Fruit fly (Drosophila melanogaster) whole organism, embryonic: ENCODE data around the gene CG32708.

Source experiments
- Atf6 ChIP-seq: fragments of 200-800 bp; sonication (Bioruptor generic); IDR thresholded peaks from 2 replicates; pipeline ENCODE4 v1.3.6; 2022; ENCODE audit warnings: missing biosample characterization, missing genetic modification characterization
- CG10321 ChIP-seq: fragments of 200-800 bp; sonication (Bioruptor generic); IDR thresholded peaks from 2 replicates; pipeline ENCODE4 v1.3.6; 2022; ENCODE audit warnings: missing biosample characterization, missing genetic modification characterization
- CG12236 ChIP-seq: fragments of 200-800 bp; sonication (Bioruptor generic); optimal IDR thresholded peaks from 2 replicates; lab custom pipeline; 2016; ENCODE audit warnings: missing biosample characterization, missing genetic modification characterization
- CG12744 ChIP-seq: fragments of 200-800 bp; sonication (Bioruptor generic); optimal IDR thresholded peaks from 2 replicates; lab custom pipeline; 2016; ENCODE audit warnings: missing biosample characterization, missing genetic modification characterization
- CG12942 ChIP-seq: fragments of 200-800 bp; sonication (Bioruptor generic); optimal IDR thresholded peaks from 3 replicates; lab custom pipeline; 2016; ENCODE audit warnings: missing biosample characterization, missing genetic modification characterization
- CG13624 ChIP-seq: fragments of 200-800 bp; sonication (Bioruptor generic); optimal IDR thresholded peaks from 2 replicates; lab custom pipeline; 2016; ENCODE audit warnings: missing biosample characterization, missing genetic modification characterization
- CG17328 ChIP-seq: fragments of 200-800 bp; sonication (Bioruptor generic); IDR thresholded peaks from 2 replicates; pipeline ENCODE4 v1.3.6; 2022; ENCODE audit warnings: missing biosample characterization, missing genetic modification characterization
- CG18011 ChIP-seq: fragments of 200-800 bp; sonication (Bioruptor generic); optimal IDR thresholded peaks from 2 replicates; lab custom pipeline; 2017; ENCODE audit warnings: missing biosample characterization, missing genetic modification characterization, mild to moderate bottlenecking, moderate library complexity, missing genotype
- CG18262 ChIP-seq: fragments of 200-800 bp; optimal IDR thresholded peaks from 3 replicates; lab custom pipeline; 2019; ENCODE audit warnings: missing biosample characterization, mild to moderate bottlenecking, missing genetic modification characterization, moderate library complexity
- CG18476 ChIP-seq: fragments of 200-800 bp; sonication (Bioruptor generic); optimal IDR thresholded peaks from 2 replicates; lab custom pipeline; 2016; ENCODE audit warnings: missing biosample characterization, mild to moderate bottlenecking, missing genetic modification characterization
- CG31388 ChIP-seq: fragments of 200-800 bp; sonication (Bioruptor generic); optimal IDR thresholded peaks from 2 replicates; lab custom pipeline; 2016; ENCODE audit warnings: missing biosample characterization, missing genetic modification characterization
- CG3281 ChIP-seq: fragments of 200-800 bp; sonication (Bioruptor generic); optimal IDR thresholded peaks from 3 replicates; lab custom pipeline; 2017; ENCODE audit warnings: missing biosample characterization, mild to moderate bottlenecking, missing genetic modification characterization
- CG34422 ChIP-seq: fragments of 200-800 bp; sonication (Bioruptor generic); IDR thresholded peaks from 3 replicates; pipeline ENCODE4 v1.3.6; 2022; ENCODE audit warnings: missing biosample characterization, missing genetic modification characterization
- CG6272 ChIP-seq: fragments of 200-800 bp; sonication (Bioruptor generic); IDR thresholded peaks from 2 replicates; pipeline ENCODE4 v1.3.6; 2022; ENCODE audit warnings: missing biosample characterization, missing genetic modification characterization
- E2f1 ChIP-seq: fragments of 200-800 bp; sonication (Bioruptor generic); IDR thresholded peaks from 2 replicates; pipeline ENCODE4 v1.3.6; 2022; ENCODE audit warnings: missing biosample characterization, missing genetic modification characterization
- Elba2 ChIP-seq: fragments of 200-800 bp; sonication (Bioruptor generic); optimal IDR thresholded peaks from 3 replicates; lab custom pipeline; 2016; ENCODE audit warnings: missing biosample characterization, missing genetic modification characterization
- Ets65A ChIP-seq: fragments of 200-800 bp; sonication (Bioruptor generic); peaks from one replicate; lab custom pipeline; 2016; ENCODE audit warnings: missing biosample characterization, missing genetic modification characterization
- HLH54F ChIP-seq: fragments of 200-800 bp; sonication (Bioruptor generic); optimal IDR thresholded peaks from 3 replicates; lab custom pipeline; 2016; ENCODE audit warnings: missing biosample characterization, missing genetic modification characterization
- Hr3 ChIP-seq: fragments of 200-800 bp; sonication (Bioruptor generic); optimal IDR thresholded peaks from 3 replicates; lab custom pipeline; 2016; ENCODE audit warnings: missing biosample characterization, missing genetic modification characterization
- Kr ChIP-seq: fragments of 200-800 bp; sonication (Bioruptor generic); optimal IDR thresholded peaks from 2 replicates; lab custom pipeline; 2017; ENCODE audit warnings: missing biosample characterization, mild to moderate bottlenecking, missing genetic modification characterization
- Opbp ChIP-seq: fragments of 200-800 bp; sonication (Bioruptor generic); IDR thresholded peaks from 3 replicates; pipeline ENCODE4 v1.3.6; 2022; ENCODE audit warnings: missing biosample characterization, missing genetic modification characterization; ENCODE audit not compliant: partially characterized antibody
- Poxn ChIP-seq: fragments of 200-800 bp; sonication (Bioruptor generic); IDR thresholded peaks from 2 replicates; pipeline ENCODE4 v1.3.6; 2022; ENCODE audit warnings: missing biosample characterization, missing genetic modification characterization
- Sin3A ChIP-seq: fragments of >200 bp; optimal IDR thresholded peaks from 2 replicates; lab custom pipeline; 2018
- Sox102F ChIP-seq: fragments of 200-800 bp; sonication (Bioruptor generic); optimal IDR thresholded peaks from 2 replicates; lab custom pipeline; 2018; ENCODE audit warnings: missing biosample characterization, mild to moderate bottlenecking, missing genetic modification characterization, moderate library complexity
- Stat92E ChIP-seq, 3 experiments: fragments of >200 bp in 2 of 3; fragments of 200-800 bp in 1 of 3; sonication (Bioruptor generic) in 1 of 3; optimal IDR thresholded peaks; 2 replicates each; lab custom pipeline; 2017 to 2019; ENCODE audit warnings: missing biosample characterization in 3 of 3, missing genetic modification characterization in 3 of 3, mild to moderate bottlenecking in 1 of 3, moderate library complexity in 1 of 3
- TFAM ChIP-seq: fragments of 200-800 bp; sonication (Bioruptor generic); optimal IDR thresholded peaks from 2 replicates; lab custom pipeline; 2017; ENCODE audit warnings: missing biosample characterization, missing genetic modification characterization, inconsistent platforms
- al ChIP-seq: fragments of 200-800 bp; sonication (Bioruptor generic); IDR thresholded peaks from 2 replicates; pipeline ENCODE4 v1.3.6; 2022; ENCODE audit warnings: missing biosample characterization, missing genetic modification characterization
- ap ChIP-seq: fragments of 200-800 bp; sonication (Bioruptor generic); IDR thresholded peaks from 2 replicates; pipeline ENCODE4 v1.3.6; 2022; ENCODE audit warnings: missing biosample characterization, missing genetic modification characterization
- ash1 ChIP-seq: fragments of 200-800 bp; sonication (Bioruptor generic); optimal IDR thresholded peaks from 2 replicates; lab custom pipeline; 2018; ENCODE audit warnings: missing biosample characterization, mild to moderate bottlenecking, missing genetic modification characterization
- bigmax ChIP-seq: fragments of 200-800 bp; sonication (Bioruptor generic); optimal IDR thresholded peaks from 2 replicates; lab custom pipeline; 2018; ENCODE audit warnings: missing biosample characterization, mild to moderate bottlenecking, missing genetic modification characterization
- chm ChIP-seq: fragments of 200-800 bp; sonication (Bioruptor generic); IDR thresholded peaks from 2 replicates; pipeline ENCODE4 v1.3.6; 2022; ENCODE audit warnings: missing biosample characterization, missing genetic modification characterization
- crol ChIP-seq: fragments of 200-800 bp; sonication (Bioruptor generic); IDR thresholded peaks from 2 replicates; pipeline ENCODE4 v1.3.6; 2022; ENCODE audit warnings: missing biosample characterization, missing genetic modification characterization
- dm ChIP-seq: fragments of 200-800 bp; sonication (Bioruptor generic); optimal IDR thresholded peaks from 3 replicates; lab custom pipeline; 2016; ENCODE audit warnings: missing biosample characterization, missing genetic modification characterization
- en ChIP-seq: fragments of 200-800 bp; sonication (Bioruptor generic); optimal IDR thresholded peaks from 2 replicates; lab custom pipeline; 2016; ENCODE audit warnings: missing biosample characterization, missing genetic modification characterization
- fu2 ChIP-seq: fragments of 200-800 bp; sonication (Bioruptor generic); optimal IDR thresholded peaks from 2 replicates; lab custom pipeline; 2016; ENCODE audit warnings: missing biosample characterization, missing genetic modification characterization
- gsb-n ChIP-seq: fragments of 200-800 bp; sonication (Bioruptor generic); optimal IDR thresholded peaks from 3 replicates; lab custom pipeline; 2018; ENCODE audit warnings: missing biosample characterization, mild to moderate bottlenecking, missing genetic modification characterization
- h ChIP-seq: fragments of >200 bp; optimal IDR thresholded peaks from 2 replicates; lab custom pipeline; 2017
- hb ChIP-seq: fragments of 200-800 bp; sonication (Bioruptor generic); IDR thresholded peaks from 3 replicates; pipeline ENCODE4 v1.3.6; 2022; ENCODE audit warnings: missing biosample characterization, missing genetic modification characterization; ENCODE audit not compliant: partially characterized antibody
- insv ChIP-seq, 2 experiments: fragments of 200-800 bp; sonication (Bioruptor generic); optimal IDR thresholded peaks; 3 replicates each; lab custom pipeline; 2016 to 2018; ENCODE audit warnings: missing biosample characterization in 2 of 2, missing genetic modification characterization in 2 of 2
- jing ChIP-seq: fragments of 200-800 bp; sonication (Bioruptor generic); optimal IDR thresholded peaks from 2 replicates; lab custom pipeline; 2018; ENCODE audit warnings: missing biosample characterization, mild to moderate bottlenecking, missing genetic modification characterization
- lilli ChIP-seq: fragments of 200-800 bp; sonication (Bioruptor generic); optimal IDR thresholded peaks from 3 replicates; lab custom pipeline; 2016; ENCODE audit warnings: missing biosample characterization, missing genetic modification characterization
- pan ChIP-seq, 4 experiments: fragments of >200 bp in 3 of 4; fragments of 200-800 bp in 1 of 4; sonication (Bioruptor generic) in 1 of 4; optimal IDR thresholded peaks in 3 of 4; IDR thresholded peaks in 1 of 4; 2 replicates each; pipeline versions ENCODE4 v1.3.6 to Lab custom; 2017 to 2022; ENCODE audit warnings: missing biosample characterization in 2 of 4, missing genetic modification characterization in 2 of 4, mixed read lengths in 1 of 4
- pfk ChIP-seq: fragments of 200-800 bp; sonication (Bioruptor generic); optimal IDR thresholded peaks from 2 replicates; lab custom pipeline; 2018; ENCODE audit warnings: missing biosample characterization, mild to moderate bottlenecking, missing genetic modification characterization, moderate library complexity
- pita ChIP-seq: fragments of 200-800 bp; sonication (Bioruptor generic); optimal IDR thresholded peaks from 2 replicates; lab custom pipeline; 2017; ENCODE audit warnings: missing biosample characterization, mild to moderate bottlenecking, missing genetic modification characterization
- psq ChIP-seq: fragments of 200-800 bp; sonication (Bioruptor generic); optimal IDR thresholded peaks from 2 replicates; lab custom pipeline; 2017; ENCODE audit warnings: missing biosample characterization, missing genetic modification characterization
- pum ChIP-seq: fragments of 200-800 bp; sonication (Bioruptor generic); optimal IDR thresholded peaks from 2 replicates; lab custom pipeline; 2016; ENCODE audit warnings: missing biosample characterization, missing genetic modification characterization
- sens ChIP-seq: fragments of 200-800 bp; sonication (Bioruptor generic); peaks from one replicate; lab custom pipeline; 2016; ENCODE audit warnings: missing biosample characterization, missing genetic modification characterization
- sima ChIP-seq: fragments of 200-800 bp; sonication (Bioruptor generic); optimal IDR thresholded peaks from 2 replicates; lab custom pipeline; 2016; ENCODE audit warnings: missing biosample characterization, missing genetic modification characterization
- slp2 ChIP-seq: fragments of 200-800 bp; sonication (Bioruptor generic); optimal IDR thresholded peaks from 2 replicates; lab custom pipeline; 2016; ENCODE audit warnings: missing biosample characterization, missing genetic modification characterization
- tna ChIP-seq: fragments of 200-800 bp; sonication (Bioruptor generic); IDR thresholded peaks from 2 replicates; pipeline ENCODE4 v1.3.6; 2022; ENCODE audit warnings: missing biosample characterization, missing genetic modification characterization; ENCODE audit not compliant: partially characterized antibody

Gene CG32708

DNA sequence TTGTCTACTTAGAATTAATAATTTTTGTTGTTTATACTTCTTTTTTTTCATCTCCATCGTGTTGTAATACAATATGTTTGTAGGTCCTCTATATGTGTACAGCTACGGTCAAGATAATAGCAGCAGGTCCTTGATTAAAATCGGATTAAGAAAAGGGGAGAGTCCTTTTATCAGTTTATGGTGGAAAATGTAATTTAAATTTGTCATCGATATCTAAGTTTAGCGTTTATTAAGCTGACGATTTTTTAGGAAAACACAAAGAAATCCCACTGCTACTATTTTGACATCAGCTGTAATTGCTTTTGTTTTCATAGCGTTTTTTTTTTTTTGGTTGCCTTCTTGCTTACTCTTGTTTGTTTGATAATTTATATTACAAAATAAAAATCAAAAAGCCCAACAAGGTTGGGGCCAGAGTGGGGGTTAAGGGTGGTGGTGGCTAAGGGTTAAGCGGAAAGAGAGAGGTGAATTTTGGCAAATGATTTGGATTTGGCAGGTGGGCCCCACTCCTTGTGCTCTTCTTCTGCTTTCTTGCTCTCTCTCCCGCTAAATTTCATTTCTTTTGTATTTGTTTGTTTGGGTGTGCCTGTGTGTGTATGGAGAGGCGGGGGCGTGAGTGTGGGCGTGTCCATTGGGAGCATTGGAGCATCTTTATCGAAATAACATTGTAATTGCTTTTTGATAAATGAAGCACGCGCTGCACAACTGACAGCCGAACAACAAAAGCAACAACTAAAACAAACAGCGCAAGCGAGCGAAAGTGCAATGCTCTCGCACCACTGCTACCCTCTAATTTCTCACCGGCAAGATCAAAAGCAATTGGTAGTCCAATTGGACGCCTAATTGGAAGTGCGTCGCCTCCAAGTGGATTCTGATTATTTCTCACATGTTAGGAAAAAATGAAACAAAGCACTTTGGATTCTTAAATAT lies 35.4 kb downstream of the CG32708 start (continued):
- TF ChIP-seq CG13624 (GFP tag; lab: Kevin White, UChicago), result peak; percentile 14
- no peak for TF ChIP-seq TFAM (GFP tag; lab: Kevin White, UChicago)
- TF ChIP-seq h (lab: Kevin White, UChicago), result no peak
- no peak for TF ChIP-seq jing (GFP tag; lab: Kevin White, UChicago)
- peak; percentile 54 to 94 for TF ChIP-seq insv (GFP tag; optimal IDR thresholded peaks at IDR 0.05; lab: Kevin White, UChicago)
- TF ChIP-seq pita, result no peak
- peak; percentile 55 for TF ChIP-seq CG3281
- TF ChIP-seq CG18262 (tag; lab: Kevin White, UChicago), result peak; percentile 62
- TF ChIP-seq Elba2 (GFP tag; lab: Kevin White, UChicago), result no peak
- no peak for TF ChIP-seq chm (GFP tag; lab: Robert Waterston, UW)
- TF ChIP-seq Kr (GFP tag; lab: Kevin White, UChicago), result no peak
- TF ChIP-seq CG10321 (GFP tag; lab: Robert Waterston, UW), result no peak
- TF ChIP-seq Sin3A, result no peak
- TF ChIP-seq slp2 (GFP tag; lab: Kevin White, UChicago), result no peak
- TF ChIP-seq tna (GFP tag; lab: Robert Waterston, UW), result no peak
- TF ChIP-seq Sox102F (GFP tag; lab: Kevin White, UChicago), result peak; percentile 63
- no peak for TF ChIP-seq HLH54F (GFP tag; lab: Kevin White, UChicago)
- no peak for TF ChIP-seq Poxn (GFP tag; lab: Robert Waterston, UW)
- no peak for TF ChIP-seq CG6272 (GFP tag; lab: Robert Waterston, UW)
- TF ChIP-seq Opbp (GFP tag; lab: Robert Waterston, UW), result no peak
- TF ChIP-seq lilli, result peak; percentile 41
- no peak for TF ChIP-seq psq (GFP tag; lab: Kevin White, UChicago)
- no peak for TF ChIP-seq sima (GFP tag; lab: Kevin White, UChicago)
- no peak for TF ChIP-seq CG12942
- TF ChIP-seq pfk, result no peak
- TF ChIP-seq pum (GFP tag; lab: Kevin White, UChicago), result no peak
- no peak for TF ChIP-seq gsb-n (tag; lab: Kevin White, UChicago)
- TF ChIP-seq ash1 (GFP tag; lab: Kevin White, UChicago), result no peak
- peak; percentile 89 for TF ChIP-seq sens (GFP tag; lab: Kevin White, UChicago)
- peak; percentile 8 for TF ChIP-seq Hr3 (GFP tag; lab: Kevin White, UChicago)
- no peak for TF ChIP-seq ap (GFP tag; lab: Robert Waterston, UW)
- TF ChIP-seq bigmax (GFP tag; lab: Kevin White, UChicago), result no peak
- TF ChIP-seq Atf6 (GFP tag; lab: Robert Waterston, UW), result peak; percentile 37; the same call in 1 of the 2 replicates
- TF ChIP-seq fu2, result no peak
- TF ChIP-seq Stat92E (GFP tag; optimal IDR thresholded peaks at IDR 0.05; lab: Kevin White, UChicago), result no peak
- no peak for TF ChIP-seq CG31388 (GFP tag; lab: Kevin White, UChicago)
- no peak for TF ChIP-seq en
- TF ChIP-seq dm (GFP tag; lab: Kevin White, UChicago), result no peak
- no peak for TF ChIP-seq CG34422
- TF ChIP-seq al (GFP tag; lab: Robert Waterston, UW), result no peak
- TF ChIP-seq CG12744 (GFP tag; lab: Kevin White, UChicago), result no peak
- TF ChIP-seq E2f1, result 0 out of 2 replicates have a peak, but pooled peaks have one; percentile 32
- 0 out of 2 replicates have a peak, but pooled peaks have one; percentile 16 for TF ChIP-seq crol (GFP tag; lab: Robert Waterston, UW)
- no peak for TF ChIP-seq CG18011 (GFP tag; lab: Kevin White, UChicago)
- peak; percentile 77 for TF ChIP-seq Ets65A (GFP tag; lab: Kevin White, UChicago)
- TF ChIP-seq hb (GFP tag; lab: Robert Waterston, UW), result no peak
- no peak for TF ChIP-seq pan (optimal IDR thresholded peaks at IDR 0.05; lab: Kevin White, UChicago)
- TF ChIP-seq pan (GFP tag; optimal IDR thresholded peaks at IDR 0.05 in 1 of 2, IDR thresholded peaks at IDR 0.05 in 1 of 2), result peak in 1 of 2 experiments; percentile 50
- TF ChIP-seq CG18476 (GFP tag; lab: Kevin White, UChicago), result no peak
- TF ChIP-seq CG12236 (GFP tag; lab: Kevin White, UChicago), result no peak
- peak; percentile 26; the same call in 1 of the 2 replicates for TF ChIP-seq CG17328 (GFP tag; lab: Robert Waterston, UW)
